Worm (Caenorhabditis elegans) whole organism, young adult: ENCODE results near the gene C33A12.3.

Experiments used
- F39B2.1 ChIP-seq: fragments of 200-800 bp; sonication (Bioruptor generic); IDR thresholded peaks from 2 replicates; pipeline ENCODE4 v1.3.6; 2022; ENCODE audit warnings: missing genetic modification reagents, missing genetic modification characterization, missing compliant biosample characterization
- F55B11.4 ChIP-seq: sonication (generic microtip); optimal IDR thresholded peaks from 2 replicates; lab custom pipeline; 2016; ENCODE audit warnings: missing compliant biosample characterization, missing genetic modification characterization, borderline replicate concordance; ENCODE audit not compliant: insufficient read depth
- T26A5.8 ChIP-seq: sonication (generic microtip); optimal IDR thresholded peaks from 2 replicates; lab custom pipeline; 2016; ENCODE audit warnings: missing genetic modification characterization, missing compliant biosample characterization
- lsy-27 ChIP-seq: sonication (generic microtip); optimal IDR thresholded peaks from 2 replicates; lab custom pipeline; 2017; ENCODE audit warnings: missing genetic modification characterization, mild to moderate bottlenecking, missing compliant biosample characterization, antibody characterized with exemption, missing genotype, borderline replicate concordance; ENCODE audit not compliant: insufficient read depth
- madf-8 ChIP-seq: fragments of 200-800 bp; sonication (Bioruptor generic); conservative IDR thresholded peaks from 2 replicates; pipeline ENCODE4 v1.3.6; 2022; ENCODE audit warnings: missing genetic modification reagents, missing genetic modification characterization, missing compliant biosample characterization
- tlf-1 ChIP-seq: fragments of 200-800 bp; sonication (Bioruptor generic); optimal IDR thresholded peaks from 2 replicates; lab custom pipeline; 2018; ENCODE audit warnings: mild to moderate bottlenecking, missing genetic modification characterization, missing compliant biosample characterization
- unc-62 ChIP-seq: fragments of 150-350 bp; optimal IDR thresholded peaks from 2 replicates; lab custom pipeline; 2014; ENCODE audit warnings: missing biosample characterization, missing genetic modification reagents, missing genetic modification characterization

DNA sequence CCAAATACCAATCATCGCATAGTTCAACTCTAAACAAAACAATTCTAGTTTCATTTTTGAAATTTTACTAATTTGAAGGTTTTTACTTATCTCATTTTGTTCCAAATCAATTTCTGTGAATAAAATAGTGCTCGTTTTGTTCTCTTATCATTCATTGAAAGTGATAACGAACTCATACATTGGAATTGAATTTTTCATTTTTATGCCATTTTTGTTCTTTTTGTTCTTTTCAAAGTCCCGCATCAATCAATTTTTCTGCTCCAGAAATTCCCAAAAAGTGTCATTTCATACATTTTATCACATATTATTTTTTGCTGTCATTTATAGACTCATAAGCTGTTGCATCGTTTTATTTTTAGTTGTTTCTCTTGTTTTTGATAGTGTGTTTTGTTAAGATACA lies 24.7 kb upstream of the C33A12.3 start:
- TF ChIP-seq F55B11.4 (tag; lab: Kevin White, UChicago) (no peak), F39B2.1 (no peak), unc-62 (GFP tag; lab: Kevin White, UChicago) (peak; percentile 38), tlf-1 (GFP tag; lab: Kevin White, UChicago) (no peak), T26A5.8 (tag; lab: Kevin White, UChicago) (no peak), lsy-27 (no peak), madf-8 (GFP tag; lab: Robert Waterston, UW) (no peak)
